Worm (Caenorhabditis elegans): ENCODE data around the gene F01F1.15.

The F01F1.15 gene

ce11 chrIII:5853240-5853639, 16.1 kb downstream of the F01F1.15 start, which contains the start of gene ddx-23:
Gene ddx-23, minus strand, starts transcription at chrIII:5853269.
- TF ChIP-seq athp-1 (tag; optimal IDR thresholded peaks at IDR 0.05), result peak; percentile 19
- TF ChIP-seq snpc-3.4 (tag; optimal IDR thresholded peaks at IDR 0.05), result peak; percentile 69
- peak; percentile 57 for TF ChIP-seq ZK185.1 (tag; optimal IDR thresholded peaks at IDR 0.05; ENCODE audit: poor library complexity, severe bottlenecking)
- peak; percentile 39 for TF ChIP-seq ceh-79 (tag; optimal IDR thresholded peaks at IDR 0.05)
- no peak for TF ChIP-seq ets-4 (GFP tag; optimal IDR thresholded peaks at IDR 0.05)
- TF ChIP-seq cebp-1 (GFP tag; IDR thresholded peaks at IDR 0.05), result no peak
- TF ChIP-seq cebp-1 (tag; optimal IDR thresholded peaks at IDR 0.05), result peak; percentile 39
- TF ChIP-seq madf-6 (GFP tag; IDR thresholded peaks at IDR 0.05), result peak; percentile 68
- peak; percentile 12 for TF ChIP-seq gei-17 (GFP tag; optimal IDR thresholded peaks at IDR 0.05)
- no peak for TF ChIP-seq snpc-1.1 (tag; optimal IDR thresholded peaks at IDR 0.05; ENCODE audit: insufficient read depth)
- peak; percentile 9 for TF ChIP-seq attf-5 (GFP tag; optimal IDR thresholded peaks at IDR 0.05)
- peak; percentile 30 for TF ChIP-seq unc-130 (GFP tag; optimal IDR thresholded peaks at IDR 0.05)
- peak; percentile 15 for TF ChIP-seq ztf-18 (tag; optimal IDR thresholded peaks at IDR 0.05)
- peak; percentile 9 for TF ChIP-seq lin-40 (tag; optimal IDR thresholded peaks at IDR 0.05)
- TF ChIP-seq F55B11.4 (tag; optimal IDR thresholded peaks at IDR 0.05; ENCODE audit: borderline replicate concordance, insufficient read depth), result no peak
- peak; percentile 38 for TF ChIP-seq xnd-1 (tag; optimal IDR thresholded peaks at IDR 0.05)
- peak; percentile 37 for TF ChIP-seq lsl-1 (GFP tag; optimal IDR thresholded peaks at IDR 0.05)
- TF ChIP-seq B0336.3 (GFP tag; IDR thresholded peaks at IDR 0.05), result peak; percentile 40; the same call in 1 of the 2 replicates
- TF ChIP-seq T07F8.4 (tag; optimal IDR thresholded peaks at IDR 0.05), result no peak
- TF ChIP-seq hlh-12 (tag; optimal IDR thresholded peaks at IDR 0.05), result peak; percentile 28
- no peak for TF ChIP-seq lsy-27 (tag; optimal IDR thresholded peaks at IDR 0.05; ENCODE audit: borderline replicate concordance, insufficient read depth)
- TF ChIP-seq rpc-1 (optimal IDR thresholded peaks at IDR 0.05), result no peak
- no peak for TF ChIP-seq rpc-1 (tag; optimal IDR thresholded peaks at IDR 0.05)
- 0 out of 2 replicates have a peak, but pooled peaks have one; percentile 65 for TF ChIP-seq Y95B8A.8 (GFP tag; IDR thresholded peaks at IDR 0.05)
- peak in 1 of 3 experiments; percentile 61 for TF ChIP-seq lin-35 (GFP tag; optimal IDR thresholded peaks at IDR 0.05)
- TF ChIP-seq let-526 (GFP tag; IDR thresholded peaks at IDR 0.05), result no peak
- peak; percentile 6 for TF ChIP-seq hrde-1 (tag; optimal IDR thresholded peaks at IDR 0.05; ENCODE audit: borderline replicate concordance)
- no peak for TF ChIP-seq D2030.7 (GFP tag; IDR thresholded peaks at IDR 0.05)
- TF ChIP-seq B0261.1 (tag; optimal IDR thresholded peaks at IDR 0.05), result no peak
- peak; percentile 43; the same call in 1 of the 2 replicates for TF ChIP-seq F33H1.4 (GFP tag; IDR thresholded peaks at IDR 0.05)
- TF ChIP-seq pbrm-1 (GFP tag; IDR thresholded peaks at IDR 0.05), result 0 out of 2 replicates have a peak, but pooled peaks have one; percentile 37
- peak; percentile 29; the same call in 1 of the 2 replicates for TF ChIP-seq bed-1 (GFP tag; IDR thresholded peaks at IDR 0.05)
- TF ChIP-seq F57A8.1 (GFP tag; optimal IDR thresholded peaks at IDR 0.05), result no peak
- peak; percentile 35 for TF ChIP-seq lin-54 (GFP tag; optimal IDR thresholded peaks at IDR 0.05)
- TF ChIP-seq nfyb-1 (GFP tag; IDR thresholded peaks at IDR 0.05), result 0 out of 2 replicates have a peak, but pooled peaks have one; percentile 58
- 0 out of 2 replicates have a peak, but pooled peaks have one; percentile 65 for TF ChIP-seq Y56A3A.18 (GFP tag; IDR thresholded peaks at IDR 0.05)
- peak; percentile 12 for TF ChIP-seq efl-1 (GFP tag; optimal IDR thresholded peaks at IDR 0.05)
- 0 out of 2 replicates have a peak, but pooled peaks have one; percentile 51 for TF ChIP-seq aptf-3 (GFP tag; IDR thresholded peaks at IDR 0.05)
- TF ChIP-seq snpc-4 (GFP tag; optimal IDR thresholded peaks at IDR 0.05), result no peak
- TF ChIP-seq snpc-4 (tag; optimal IDR thresholded peaks at IDR 0.05), result peak in 2 of 4 experiments; percentile 40 to 45
- TF ChIP-seq tbp1 (GFP tag; optimal IDR thresholded peaks at IDR 0.05), result peak; percentile 45
- no peak for TF ChIP-seq madf-8 (GFP tag; conservative IDR thresholded peaks at IDR 0.05)
- peak; percentile 23 for TF ChIP-seq ama-1 (optimal IDR thresholded peaks at IDR 0.05)
- peak; percentile 14 to 53 for TF ChIP-seq ama-1 (GFP tag; optimal IDR thresholded peaks at IDR 0.05)
- TF ChIP-seq F10E7.11 (tag; optimal IDR thresholded peaks at IDR 0.05), result peak; percentile 58
- peak; percentile 28; the same call in 1 of the 2 replicates for TF ChIP-seq lin-26 (GFP tag; IDR thresholded peaks at IDR 0.05)
- TF ChIP-seq hmg-20 (GFP tag; IDR thresholded peaks at IDR 0.05), result no peak
- peak; percentile 62 for TF ChIP-seq repo-1 (tag; optimal IDR thresholded peaks at IDR 0.05)

Data from whole organism, young adult.